Fruit fly (Drosophila melanogaster) whole organism, pupa: ENCODE data around the gene chinmo.

ENCODE experiments used
- CG8159 ChIP-seq: fragments of 200-800 bp; sonication (Bioruptor generic); optimal IDR thresholded peaks from 3 replicates; lab custom pipeline; 2018; ENCODE audit warnings: missing biosample characterization, mild to moderate bottlenecking, missing genetic modification characterization, moderate library complexity
- CG8301 ChIP-seq: fragments of 200-800 bp; sonication (Bioruptor generic); optimal IDR thresholded peaks from 2 replicates; lab custom pipeline; 2018; ENCODE audit warnings: missing biosample characterization, mild to moderate bottlenecking, missing genetic modification characterization

dm6 chr2L:1722260-1722659 is 71.2 kb downstream of the chinmo start:
- TF ChIP-seq CG8301 (tag; lab: Kevin White, UChicago) (no peak), CG8159 (no peak)
